Comparison of ENCODE assay signal across 4 worm cellular contexts in the genomic region with DNA sequence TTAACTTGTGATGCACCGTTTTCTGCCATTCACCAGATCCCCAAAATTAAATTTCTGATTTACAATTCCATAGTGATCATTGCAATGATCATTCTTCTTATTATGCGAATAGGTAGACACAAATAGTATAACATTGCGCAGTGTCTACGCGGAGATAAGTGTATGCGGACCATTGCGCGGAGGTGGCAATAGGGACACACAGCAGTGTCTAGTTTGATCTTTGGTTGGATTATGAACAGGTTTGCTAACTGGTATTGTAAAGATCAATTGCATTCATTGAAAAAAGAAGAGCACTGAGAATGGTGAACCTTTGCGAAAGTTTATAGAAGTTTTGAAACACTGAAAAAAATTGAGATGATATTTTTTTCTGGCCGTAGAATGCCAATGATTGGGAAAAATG.
A peak's percentile ranks its signal among the peaks of the same experiment; 100 is the strongest.
TF ChIP-seq lines count a peak whose summit lies in the region.

No protein-coding gene starts in this region.

TF ChIP-seq in whole organism, L1 larva, 84 proteins besides CTCF, POLR2A, EP300 and RAD21 (continues in another document):
- TF ChIP-seq mep-1 (tag; optimal IDR thresholded peaks at IDR 0.05; lab: Kevin White, UChicago) = no peak
- no peak for TF ChIP-seq unc-98 (GFP tag; IDR thresholded peaks at IDR 0.05; lab: Robert Waterston, UW)
- TF ChIP-seq alr-1 (tag; optimal IDR thresholded peaks at IDR 0.05; lab: Kevin White, UChicago; ENCODE audit: borderline replicate concordance) = no peak
- TF ChIP-seq egl-13 (tag; optimal IDR thresholded peaks at IDR 0.05; lab: Kevin White, UChicago) = no peak
- TF ChIP-seq blmp-1 (tag; optimal IDR thresholded peaks at IDR 0.05; lab: Kevin White, UChicago) = peak; percentile 12
- no peak for TF ChIP-seq lsy-2 (tag; optimal IDR thresholded peaks at IDR 0.05; lab: Kevin White, UChicago)
- TF ChIP-seq jun-1 (tag; optimal IDR thresholded peaks at IDR 0.05; lab: Kevin White, UChicago) = no peak
- no peak for TF ChIP-seq nhr-19 (GFP tag; conservative IDR thresholded peaks at IDR 0.05; lab: Robert Waterston, UW)
- no peak for TF ChIP-seq snpc-4 (tag; optimal IDR thresholded peaks at IDR 0.05; lab: Kevin White, UChicago)
- no peak for TF ChIP-seq fkh-10 (GFP tag; optimal IDR thresholded peaks at IDR 0.05; lab: Kevin White, UChicago)
- TF ChIP-seq skn-1 (tag; optimal IDR thresholded peaks at IDR 0.05; lab: Kevin White, UChicago) = no peak
- no peak for TF ChIP-seq nhr-47 (tag; optimal IDR thresholded peaks at IDR 0.05; lab: Kevin White, UChicago)
- no peak for TF ChIP-seq nhr-84 (tag; optimal IDR thresholded peaks at IDR 0.05; lab: Kevin White, UChicago)
- no peak for TF ChIP-seq nhr-237 (tag; optimal IDR thresholded peaks at IDR 0.05; lab: Kevin White, UChicago)
- TF ChIP-seq Y116A8C.19 (tag; optimal IDR thresholded peaks at IDR 0.05; lab: Kevin White, UChicago; ENCODE audit: borderline replicate concordance) = no peak
- no peak for TF ChIP-seq tbx-2 (tag; optimal IDR thresholded peaks at IDR 0.05; lab: Kevin White, UChicago)
- no peak for TF ChIP-seq nhr-11 (tag; optimal IDR thresholded peaks at IDR 0.05; lab: Kevin White, UChicago)
- no peak for TF ChIP-seq pqm-1 (tag; optimal IDR thresholded peaks at IDR 0.05; lab: Kevin White, UChicago)
- peak; percentile 67 for TF ChIP-seq nhr-85 (tag; lab: Kevin White, UChicago)
- TF ChIP-seq nhr-20 (tag; optimal IDR thresholded peaks at IDR 0.05; lab: Kevin White, UChicago) = peak; percentile 46
- no peak for TF ChIP-seq C04F5.9 (tag; optimal IDR thresholded peaks at IDR 0.05; lab: Kevin White, UChicago)
- no peak for TF ChIP-seq mef-2 (tag; optimal IDR thresholded peaks at IDR 0.05; lab: Kevin White, UChicago)
- no peak for TF ChIP-seq hlh-17 (GFP tag; optimal IDR thresholded peaks at IDR 0.05; lab: Kevin White, UChicago; ENCODE audit: borderline replicate concordance)

TF ChIP-seq in whole organism, L2 larva, 48 proteins besides CTCF, POLR2A, EP300 and RAD21:
- peak; percentile 15 for TF ChIP-seq sma-9 (GFP tag; optimal IDR thresholded peaks at IDR 0.05; lab: Kevin White, UChicago)
- no peak for TF ChIP-seq sma-9 (tag; optimal IDR thresholded peaks at IDR 0.05; lab: Kevin White, UChicago)
- TF ChIP-seq skn-1 (tag; optimal IDR thresholded peaks at IDR 0.05; lab: Kevin White, UChicago) = no peak
- peak; percentile 24 for TF ChIP-seq nhr-129 (tag; optimal IDR thresholded peaks at IDR 0.05; lab: Kevin White, UChicago)

TF ChIP-seq in whole organism, L4 larva, 104 proteins besides CTCF, POLR2A, EP300 and RAD21:
- TF ChIP-seq dpl-1 (GFP tag; optimal IDR thresholded peaks at IDR 0.05; lab: Kevin White, UChicago) (no peak), snpc-1.2 (GFP tag; IDR thresholded peaks at IDR 0.05; lab: Robert Waterston, UW) (0 out of 2 replicates have a peak, but pooled peaks have one; percentile 9)

TF ChIP-seq in whole organism, young adult, 124 proteins besides CTCF, POLR2A, EP300 and RAD21:
- TF ChIP-seq attf-6 (GFP tag; IDR thresholded peaks at IDR 0.05; lab: Robert Waterston, UW) (0 out of 2 replicates have a peak, but pooled peaks have one; percentile 14), gei-17 (GFP tag; optimal IDR thresholded peaks at IDR 0.05; lab: Kevin White, UChicago) (no peak)
TF ChIP-seq in whole organism, young adult: peak in this region for 1.
